Fruit fly (Drosophila melanogaster): ENCODE data around the gene Or71a.

Or71a gene

dm6 chr3L:15089083-15089704 is 10.9 kb upstream of the Or71a start (continued):
- no peak for TF ChIP-seq HLHmδ (GFP tag; optimal IDR thresholded peaks at IDR 0.05)
- no peak for TF ChIP-seq CG16813 (GFP tag; IDR thresholded peaks at IDR 0.05; ENCODE audit: partially characterized antibody)
- no peak for TF ChIP-seq ato (GFP tag; IDR thresholded peaks at IDR 0.05; ENCODE audit: partially characterized antibody)
- no peak for TF ChIP-seq CG7271 (tag; optimal IDR thresholded peaks at IDR 0.05)
- no peak for TF ChIP-seq corto (GFP tag; optimal IDR thresholded peaks at IDR 0.05)
- TF ChIP-seq trem (tag; optimal IDR thresholded peaks at IDR 0.05): no peak
- TF ChIP-seq hb (GFP tag; IDR thresholded peaks at IDR 0.05; ENCODE audit: partially characterized antibody): no peak
- no peak for TF ChIP-seq p53 (GFP tag; optimal IDR thresholded peaks at IDR 0.05)
- peak; percentile 24 for TF ChIP-seq phol (tag; optimal IDR thresholded peaks at IDR 0.05)
- TF ChIP-seq Deaf1 (tag; optimal IDR thresholded peaks at IDR 0.05): no peak
- TF ChIP-seq kah (GFP tag; optimal IDR thresholded peaks at IDR 0.05): no peak
- no peak for TF ChIP-seq CG1603 (tag; optimal IDR thresholded peaks at IDR 0.05)
- TF ChIP-seq CG4854 (GFP tag; optimal IDR thresholded peaks at IDR 0.05): no peak
- no peak for TF ChIP-seq CG17328 (GFP tag; IDR thresholded peaks at IDR 0.05)
- TF ChIP-seq pita (GFP tag; optimal IDR thresholded peaks at IDR 0.05): no peak
- no peak for TF ChIP-seq so (GFP tag; IDR thresholded peaks at IDR 0.05)
- TF ChIP-seq CTCF (GFP tag; optimal IDR thresholded peaks at IDR 0.05): no peak
- TF ChIP-seq vnd (GFP tag; IDR thresholded peaks at IDR 0.05; ENCODE audit: partially characterized antibody): no peak
- no peak for TF ChIP-seq gsb (GFP tag; IDR thresholded peaks at IDR 0.05)
- TF ChIP-seq nau (GFP tag; optimal IDR thresholded peaks at IDR 0.05): no peak
- TF ChIP-seq CG3726 (GFP tag; IDR thresholded peaks at IDR 0.05): no peak
- TF ChIP-seq Hmr (GFP tag; optimal IDR thresholded peaks at IDR 0.05): no peak
- no peak for TF ChIP-seq CG7928 (GFP tag; optimal IDR thresholded peaks at IDR 0.05)
- TF ChIP-seq h (optimal IDR thresholded peaks at IDR 0.05): no peak
- no peak for TF ChIP-seq CG15073 (GFP tag; optimal IDR thresholded peaks at IDR 0.05)
- no peak for TF ChIP-seq mld (GFP tag; IDR thresholded peaks at IDR 0.05; ENCODE audit: partially characterized antibody)
- TF ChIP-seq kay (GFP tag; optimal IDR thresholded peaks at IDR 0.05): no peak
- no peak for TF ChIP-seq CG3847 (GFP tag; IDR thresholded peaks at IDR 0.05)
- TF ChIP-seq kni (GFP tag; optimal IDR thresholded peaks at IDR 0.05): no peak
- no peak for TF ChIP-seq ftz-f1 (GFP tag; optimal IDR thresholded peaks at IDR 0.05)
- TF ChIP-seq Bgb (GFP tag; IDR thresholded peaks at IDR 0.05; ENCODE audit: partially characterized antibody): no peak
- no peak for TF ChIP-seq scrt (GFP tag; optimal IDR thresholded peaks at IDR 0.05)
- no peak for TF ChIP-seq Sin3A (optimal IDR thresholded peaks at IDR 0.05)
- no peak for TF ChIP-seq Lhr (GFP tag; optimal IDR thresholded peaks at IDR 0.05)
- no peak for TF ChIP-seq stc (GFP tag; IDR thresholded peaks at IDR 0.05)
- TF ChIP-seq CG12219 (GFP tag; optimal IDR thresholded peaks at IDR 0.05): no peak
- no peak for TF ChIP-seq CG6813 (GFP tag; optimal IDR thresholded peaks at IDR 0.05)
- no peak for TF ChIP-seq pan (optimal IDR thresholded peaks at IDR 0.05)
- no peak for TF ChIP-seq pan (GFP tag; optimal IDR thresholded peaks at IDR 0.05 in 1 of 2, IDR thresholded peaks at IDR 0.05 in 1 of 2)
- TF ChIP-seq schlank (tag; optimal IDR thresholded peaks at IDR 0.05): no peak
- no peak for TF ChIP-seq knrl (GFP tag; IDR thresholded peaks at IDR 0.05; ENCODE audit: partially characterized antibody)
- no peak for TF ChIP-seq CG16863 (GFP tag; optimal IDR thresholded peaks at IDR 0.05)
- TF ChIP-seq CG8388 (GFP tag; optimal IDR thresholded peaks at IDR 0.05): no peak
- peak; percentile 56 for TF ChIP-seq CG13424 (tag; optimal IDR thresholded peaks at IDR 0.05)
- no peak for TF ChIP-seq ash1 (GFP tag; optimal IDR thresholded peaks at IDR 0.05)
- TF ChIP-seq Hr3 (GFP tag; optimal IDR thresholded peaks at IDR 0.05): no peak
- TF ChIP-seq CG14860 (GFP tag; IDR thresholded peaks at IDR 0.05; ENCODE audit: partially characterized antibody): no peak
- no peak for TF ChIP-seq crol (GFP tag; IDR thresholded peaks at IDR 0.05)
- peak; percentile 4 for TF ChIP-seq stwl (tag; optimal IDR thresholded peaks at IDR 0.05)
- peak; percentile 57 for TF ChIP-seq CG7839 (tag; optimal IDR thresholded peaks at IDR 0.05)
- no peak for TF ChIP-seq mam (GFP tag; optimal IDR thresholded peaks at IDR 0.05)
